Fruit fly (Drosophila melanogaster) whole organism, embryonic: ENCODE data around the gene ZIPIC.
A peak's percentile ranks its signal among the peaks of the same experiment; 100 is the strongest.

Experiments used
- Bgb ChIP-seq: fragments of 200-800 bp; sonication (Bioruptor generic); IDR thresholded peaks from 2 replicates; pipeline ENCODE4 v1.3.6; 2022; ENCODE audit warnings: missing biosample characterization, missing genetic modification characterization; ENCODE audit not compliant: partially characterized antibody
- CG10431 ChIP-seq: fragments of 200-800 bp; sonication (Bioruptor generic); optimal IDR thresholded peaks from 3 replicates; lab custom pipeline; 2018; ENCODE audit warnings: missing biosample characterization, mild to moderate bottlenecking, missing genetic modification characterization
- CG12104 ChIP-seq: fragments of 200-800 bp; sonication (Bioruptor generic); optimal IDR thresholded peaks from 3 replicates; lab custom pipeline; 2016; ENCODE audit warnings: missing biosample characterization, missing genetic modification characterization
- CG14710 ChIP-seq: fragments of 200-800 bp; sonication (Bioruptor generic); optimal IDR thresholded peaks from 3 replicates; lab custom pipeline; 2019; ENCODE audit warnings: missing biosample characterization, mild to moderate bottlenecking, missing genetic modification characterization, moderate library complexity
- CG15514 ChIP-seq: fragments of 200-800 bp; sonication (Bioruptor generic); optimal IDR thresholded peaks from 3 replicates; lab custom pipeline; 2017; ENCODE audit warnings: missing biosample characterization, missing genetic modification characterization, mild to moderate bottlenecking, moderate library complexity, missing genetic modification reagents
- CG15601 ChIP-seq: fragments of 200-800 bp; sonication (Bioruptor generic); optimal IDR thresholded peaks from 3 replicates; lab custom pipeline; 2019; ENCODE audit warnings: missing biosample characterization, mild to moderate bottlenecking, missing genetic modification characterization, moderate library complexity
- CG16813 ChIP-seq: fragments of 200-800 bp; sonication (Bioruptor generic); IDR thresholded peaks from 3 replicates; pipeline ENCODE4 v1.3.6; 2022; ENCODE audit warnings: missing biosample characterization, missing genetic modification characterization; ENCODE audit not compliant: partially characterized antibody
- CG17328 ChIP-seq: fragments of 200-800 bp; sonication (Bioruptor generic); IDR thresholded peaks from 2 replicates; pipeline ENCODE4 v1.3.6; 2022; ENCODE audit warnings: missing biosample characterization, missing genetic modification characterization
- CG2129 ChIP-seq: fragments of 200-800 bp; sonication (Bioruptor generic); IDR thresholded peaks from 2 replicates; pipeline ENCODE4 v1.3.6; 2022; ENCODE audit warnings: missing biosample characterization, missing genetic modification characterization; ENCODE audit not compliant: partially characterized antibody
- CG2712 ChIP-seq: fragments of 200-800 bp; optimal IDR thresholded peaks from 3 replicates; lab custom pipeline; 2019; ENCODE audit warnings: missing biosample characterization, mild to moderate bottlenecking, missing genetic modification characterization, moderate library complexity
- CG30020 ChIP-seq: fragments of 200-800 bp; optimal IDR thresholded peaks from 2 replicates; lab custom pipeline; 2019; ENCODE audit warnings: missing biosample characterization, mild to moderate bottlenecking, missing genetic modification characterization, moderate library complexity
- CG30403 ChIP-seq: fragments of 200-800 bp; sonication (Bioruptor generic); optimal IDR thresholded peaks from 3 replicates; lab custom pipeline; 2016; ENCODE audit warnings: missing biosample characterization, missing genetic modification characterization
- CG3065 ChIP-seq: fragments of 200-800 bp; sonication (Bioruptor generic); optimal IDR thresholded peaks from 2 replicates; lab custom pipeline; 2016; ENCODE audit warnings: missing biosample characterization, missing genetic modification characterization
- CG4730 ChIP-seq: fragments of 200-800 bp; sonication (Bioruptor generic); IDR thresholded peaks from 2 replicates; pipeline ENCODE4 v1.3.6; 2022; ENCODE audit warnings: missing biosample characterization, missing genetic modification characterization
- CG6272 ChIP-seq: fragments of 200-800 bp; sonication (Bioruptor generic); IDR thresholded peaks from 2 replicates; pipeline ENCODE4 v1.3.6; 2022; ENCODE audit warnings: missing biosample characterization, missing genetic modification characterization
- CG7745 ChIP-seq: fragments of 200-800 bp; sonication (Bioruptor generic); optimal IDR thresholded peaks from 2 replicates; lab custom pipeline; 2018; ENCODE audit warnings: missing biosample characterization, mild to moderate bottlenecking, missing genetic modification characterization, moderate library complexity
- CG7786 ChIP-seq: fragments of 200-800 bp; sonication (Bioruptor generic); optimal IDR thresholded peaks from 2 replicates; lab custom pipeline; 2016; ENCODE audit warnings: missing biosample characterization, missing genetic modification characterization
- CG7963 ChIP-seq: fragments of 200-800 bp; sonication (Bioruptor generic); IDR thresholded peaks from 3 replicates; pipeline ENCODE4 v1.3.6; 2022; ENCODE audit warnings: missing biosample characterization, missing genetic modification characterization; ENCODE audit not compliant: partially characterized antibody
- CG8924 ChIP-seq: fragments of 200-800 bp; optimal IDR thresholded peaks from 3 replicates; lab custom pipeline; 2019; ENCODE audit warnings: missing biosample characterization, mild to moderate bottlenecking, missing genetic modification characterization, moderate library complexity
- CG9215 ChIP-seq: fragments of 200-800 bp; sonication (Bioruptor generic); IDR thresholded peaks from 2 replicates; pipeline ENCODE4 v1.3.6; 2022; ENCODE audit warnings: missing biosample characterization, missing genetic modification characterization
- CHES-1-like ChIP-seq: fragments of 200-800 bp; sonication (Bioruptor generic); optimal IDR thresholded peaks from 2 replicates; lab custom pipeline; 2016; ENCODE audit warnings: missing biosample characterization, missing genetic modification characterization
- CTCF ChIP-seq: fragments of 200-800 bp; sonication (Bioruptor generic); optimal IDR thresholded peaks from 2 replicates; lab custom pipeline; 2017; ENCODE audit warnings: missing biosample characterization, mild to moderate bottlenecking, missing genetic modification characterization, moderate library complexity
- Dek ChIP-seq: fragments of 200-800 bp; sonication (Bioruptor generic); optimal IDR thresholded peaks from 3 replicates; lab custom pipeline; 2019; ENCODE audit warnings: missing biosample characterization, mild to moderate bottlenecking, missing genetic modification characterization, moderate library complexity
- Ets97D ChIP-seq: fragments of 200-800 bp; sonication (Bioruptor generic); optimal IDR thresholded peaks from 3 replicates; lab custom pipeline; 2016; ENCODE audit warnings: missing biosample characterization, missing genetic modification characterization
- Fer1 ChIP-seq: fragments of 200-800 bp; sonication (Bioruptor generic); optimal IDR thresholded peaks from 2 replicates; lab custom pipeline; 2017; ENCODE audit warnings: missing biosample characterization, mild to moderate bottlenecking, missing genetic modification characterization
- HLH4C ChIP-seq: fragments of 200-800 bp; sonication (Bioruptor generic); IDR thresholded peaks from 3 replicates; pipeline ENCODE4 v1.3.6; 2022; ENCODE audit warnings: missing biosample characterization, missing genetic modification characterization; ENCODE audit not compliant: partially characterized antibody
- HmgZ ChIP-seq: fragments of 200-800 bp; sonication (Bioruptor generic); optimal IDR thresholded peaks from 2 replicates; lab custom pipeline; 2018; ENCODE audit warnings: missing biosample characterization, mild to moderate bottlenecking, missing genetic modification characterization
- Hr78 ChIP-seq, 2 experiments: fragments of 200-800 bp in 1 of 2; fragments of >200 bp in 1 of 2; sonication (Bioruptor generic) in 1 of 2; optimal IDR thresholded peaks; 2 replicates each; lab custom pipeline; 2017 to 2019; ENCODE audit warnings: missing biosample characterization in 2 of 2, missing genetic modification characterization in 2 of 2, mild to moderate bottlenecking in 1 of 2, moderate library complexity in 1 of 2
- Hsf ChIP-seq: fragments of 200-800 bp; sonication (Bioruptor generic); optimal IDR thresholded peaks from 3 replicates; lab custom pipeline; 2016; ENCODE audit warnings: missing biosample characterization, missing genetic modification characterization
- MBD-R2 ChIP-seq: fragments of 200-800 bp; sonication (Bioruptor generic); IDR thresholded peaks from 2 replicates; pipeline ENCODE4 v1.3.6; 2022; ENCODE audit warnings: missing biosample characterization, missing genetic modification characterization
- Nf-YC ChIP-seq: fragments of 200-800 bp; optimal IDR thresholded peaks from 3 replicates; lab custom pipeline; 2019; ENCODE audit warnings: missing biosample characterization, mild to moderate bottlenecking, missing genetic modification characterization, moderate library complexity
- Scr ChIP-seq: fragments of 200-800 bp; sonication (Bioruptor generic); IDR thresholded peaks from 2 replicates; pipeline ENCODE4 v1.3.6; 2022; ENCODE audit warnings: missing biosample characterization, missing genetic modification characterization; ENCODE audit not compliant: partially characterized antibody
- Sin3A ChIP-seq: fragments of >200 bp; optimal IDR thresholded peaks from 2 replicates; lab custom pipeline; 2018
- Sox102F ChIP-seq: fragments of 200-800 bp; sonication (Bioruptor generic); optimal IDR thresholded peaks from 2 replicates; lab custom pipeline; 2018; ENCODE audit warnings: missing biosample characterization, mild to moderate bottlenecking, missing genetic modification characterization, moderate library complexity
- Sry-β ChIP-seq: fragments of 200-800 bp; sonication (Bioruptor generic); optimal IDR thresholded peaks from 2 replicates; lab custom pipeline; 2018; ENCODE audit warnings: missing biosample characterization, mild to moderate bottlenecking, missing genetic modification characterization, moderate library complexity
- Stat92E ChIP-seq, 3 experiments: fragments of >200 bp in 2 of 3; fragments of 200-800 bp in 1 of 3; sonication (Bioruptor generic) in 1 of 3; optimal IDR thresholded peaks; 2 replicates each; lab custom pipeline; 2017 to 2019; ENCODE audit warnings: missing biosample characterization in 3 of 3, missing genetic modification characterization in 3 of 3, mild to moderate bottlenecking in 1 of 3, moderate library complexity in 1 of 3
- Xbp1 ChIP-seq: fragments of 200-800 bp; sonication (Bioruptor generic); optimal IDR thresholded peaks from 3 replicates; lab custom pipeline; 2016; ENCODE audit warnings: missing biosample characterization, mild to moderate bottlenecking, missing genetic modification characterization
- ato ChIP-seq: fragments of 200-800 bp; sonication (Bioruptor generic); IDR thresholded peaks from 2 replicates; pipeline ENCODE4 v1.3.6; 2022; ENCODE audit warnings: missing biosample characterization, missing genetic modification characterization; ENCODE audit not compliant: partially characterized antibody
- chinmo ChIP-seq: fragments of 200-800 bp; sonication (Bioruptor generic); IDR thresholded peaks from 4 replicates; pipeline ENCODE4 v1.3.6; 2022; ENCODE audit warnings: missing biosample characterization, missing genetic modification characterization; ENCODE audit not compliant: partially characterized antibody
- chn ChIP-seq: fragments of 200-800 bp; sonication (Bioruptor generic); optimal IDR thresholded peaks from 2 replicates; lab custom pipeline; 2016; ENCODE audit warnings: missing biosample characterization, missing genetic modification characterization
- dpn ChIP-seq, 2 experiments: fragments of 200-800 bp; sonication (Bioruptor generic); optimal IDR thresholded peaks; 3 replicates each; lab custom pipeline; 2016; ENCODE audit warnings: missing biosample characterization in 2 of 2, missing genetic modification characterization in 2 of 2
- grau ChIP-seq: fragments of 200-800 bp; optimal IDR thresholded peaks from 3 replicates; lab custom pipeline; 2019; ENCODE audit warnings: missing biosample characterization, mild to moderate bottlenecking, missing genetic modification characterization, moderate library complexity
- lmd ChIP-seq: fragments of 200-800 bp; sonication (Bioruptor generic); IDR thresholded peaks from 2 replicates; pipeline ENCODE4 v1.3.6; 2022; ENCODE audit warnings: missing biosample characterization, missing genetic modification characterization
- mld ChIP-seq: fragments of 200-800 bp; sonication (Bioruptor generic); IDR thresholded peaks from 3 replicates; pipeline ENCODE4 v1.3.6; 2022; ENCODE audit warnings: missing biosample characterization, missing genetic modification characterization; ENCODE audit not compliant: partially characterized antibody
- nmo ChIP-seq: fragments of 200-800 bp; sonication (Bioruptor generic); optimal IDR thresholded peaks from 2 replicates; lab custom pipeline; 2018; ENCODE audit warnings: missing biosample characterization, mild to moderate bottlenecking, missing genetic modification characterization, moderate library complexity
- stwl ChIP-seq: fragments of 200-800 bp; sonication (Bioruptor generic); optimal IDR thresholded peaks from 3 replicates; lab custom pipeline; 2018; ENCODE audit warnings: missing biosample characterization, mild to moderate bottlenecking, missing genetic modification characterization, moderate library complexity
- tap ChIP-seq: fragments of 200-800 bp; optimal IDR thresholded peaks from 3 replicates; lab custom pipeline; 2019; ENCODE audit warnings: missing biosample characterization, mild to moderate bottlenecking, missing genetic modification characterization, moderate library complexity
- tna ChIP-seq: fragments of 200-800 bp; sonication (Bioruptor generic); IDR thresholded peaks from 2 replicates; pipeline ENCODE4 v1.3.6; 2022; ENCODE audit warnings: missing biosample characterization, missing genetic modification characterization; ENCODE audit not compliant: partially characterized antibody
- zen ChIP-seq: fragments of 200-800 bp; sonication (Bioruptor generic); optimal IDR thresholded peaks from 3 replicates; lab custom pipeline; 2018; ENCODE audit warnings: missing biosample characterization, mild to moderate bottlenecking, missing genetic modification characterization, moderate library complexity

The ZIPIC gene

DNA sequence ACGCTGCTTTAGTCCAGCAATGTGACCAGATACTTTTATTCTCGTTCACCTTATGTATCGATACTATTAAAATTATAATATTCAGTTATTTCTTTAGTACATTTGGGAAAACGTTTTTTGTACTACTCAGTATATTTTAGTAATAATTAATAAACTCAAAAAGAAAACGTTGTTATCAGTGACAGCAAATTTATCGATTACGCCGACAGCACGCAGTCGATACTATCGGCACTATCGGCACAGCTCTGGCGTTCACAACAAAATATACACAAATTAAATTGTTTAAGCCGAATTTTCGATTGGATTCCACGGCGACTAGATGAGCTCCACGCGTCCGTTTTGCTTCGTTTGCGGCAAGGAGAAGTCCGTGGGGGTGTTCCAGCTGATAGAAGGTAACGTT, 2.8 kb upstream of the ZIPIC start, which contains the start of the genes janA, Sry-alpha and Sry-beta (continued):
- TF ChIP-seq Nf-YC (peak; percentile 17), Dek (tag; lab: Kevin White, UChicago) (no peak), lmd (GFP tag; lab: Robert Waterston, UW) (no peak), CG15601 (tag; lab: Kevin White, UChicago) (peak; percentile 37), dpn (GFP tag; optimal IDR thresholded peaks at IDR 0.05; lab: Kevin White, UChicago) (peak in 1 of 2 experiments; percentile 16), chinmo (GFP tag; lab: Robert Waterston, UW) (peak; percentile 99), CG15514 (GFP tag; lab: Kevin White, UChicago) (peak; percentile 94), Ets97D (GFP tag; lab: Kevin White, UChicago) (peak; percentile 44), CG17328 (GFP tag; lab: Robert Waterston, UW) (no peak), MBD-R2 (peak; percentile 93), Sry-β (GFP tag; lab: Kevin White, UChicago) (peak; percentile 54), Hsf (peak; percentile 22), HLH4C (GFP tag; lab: Robert Waterston, UW) (peak; percentile 99), CG4730 (GFP tag; lab: Robert Waterston, UW) (no peak), CG9215 (GFP tag; lab: Robert Waterston, UW) (peak; percentile 4; the same call in 1 of the 2 replicates), CG30403 (GFP tag; lab: Kevin White, UChicago) (peak; percentile 16), CG8924 (tag; lab: Kevin White, UChicago) (peak; percentile 64), Bgb (GFP tag; lab: Robert Waterston, UW) (peak; percentile 99), CG6272 (peak; percentile 29; the same call in 1 of the 2 replicates), Scr (peak; percentile 99), CG14710 (peak; percentile 62), CG30020 (peak; percentile 67), Sin3A (lab: Kevin White, UChicago) (peak; percentile 73), CG16813 (GFP tag; lab: Robert Waterston, UW) (peak; percentile 100), nmo (GFP tag; lab: Kevin White, UChicago) (peak; percentile 47), mld (GFP tag; lab: Robert Waterston, UW) (peak; percentile 96), CG2712 (tag; lab: Kevin White, UChicago) (peak; percentile 54), CG7745 (tag; lab: Kevin White, UChicago) (no peak), zen (peak; percentile 35), stwl (peak; percentile 77), CG3065 (GFP tag; lab: Kevin White, UChicago) (no peak), Fer1 (peak; percentile 9), CG10431 (GFP tag; lab: Kevin White, UChicago) (no peak), CHES-1-like (peak; percentile 13), tap (no peak), ato (GFP tag; lab: Robert Waterston, UW) (peak; percentile 99), HmgZ (tag; lab: Kevin White, UChicago) (peak; percentile 55), Sox102F (GFP tag; lab: Kevin White, UChicago) (no peak), Hr78 (GFP tag; optimal IDR thresholded peaks at IDR 0.05; lab: Kevin White, UChicago) (no peak), CG7786 (GFP tag; lab: Kevin White, UChicago) (no peak), CG12104 (GFP tag; lab: Kevin White, UChicago) (no peak), Stat92E (GFP tag; optimal IDR thresholded peaks at IDR 0.05; lab: Kevin White, UChicago) (peak in 1 of 3 experiments; percentile 29), Xbp1 (GFP tag; lab: Kevin White, UChicago) (no peak), CG7963 (GFP tag; lab: Robert Waterston, UW) (peak; percentile 96), tna (GFP tag; lab: Robert Waterston, UW) (peak; percentile 98), grau (tag; lab: Kevin White, UChicago) (no peak), chn (GFP tag; lab: Kevin White, UChicago) (no peak), CG2129 (GFP tag; lab: Robert Waterston, UW) (peak; percentile 100), CTCF (GFP tag; lab: Kevin White, UChicago) (peak; percentile 35)
